Fruit fly (Drosophila melanogaster) whole organism, embryonic: Measurements from ENCODE around the gene MED18.
A peak's percentile ranks its signal among the peaks of the same experiment; 100 is the strongest.

ENCODE experiments used
- ATbp ChIP-seq: fragments of 200-800 bp; sonication (Bioruptor generic); optimal IDR thresholded peaks from 2 replicates; lab custom pipeline; 2017; ENCODE audit warnings: missing biosample characterization, mild to moderate bottlenecking, missing genetic modification characterization, missing genetic modification reagents
- Adf1 ChIP-seq: fragments of 200-800 bp; sonication (Bioruptor generic); IDR thresholded peaks from 2 replicates; pipeline ENCODE4 v1.3.6; 2022; ENCODE audit warnings: missing biosample characterization, missing genetic modification characterization
- Asciz ChIP-seq: fragments of 200-800 bp; sonication (Bioruptor generic); optimal IDR thresholded peaks from 2 replicates; lab custom pipeline; 2017; ENCODE audit warnings: missing biosample characterization, mild to moderate bottlenecking, missing genetic modification characterization, missing genetic modification reagents
- CG10209 ChIP-seq: fragments of 200-800 bp; sonication (Bioruptor generic); optimal IDR thresholded peaks from 3 replicates; lab custom pipeline; 2017; ENCODE audit warnings: missing biosample characterization, mild to moderate bottlenecking, missing genetic modification characterization, missing genetic modification reagents
- CG10321 ChIP-seq: fragments of 200-800 bp; sonication (Bioruptor generic); IDR thresholded peaks from 2 replicates; pipeline ENCODE4 v1.3.6; 2022; ENCODE audit warnings: missing biosample characterization, missing genetic modification characterization
- CG12104 ChIP-seq: fragments of 200-800 bp; sonication (Bioruptor generic); optimal IDR thresholded peaks from 3 replicates; lab custom pipeline; 2016; ENCODE audit warnings: missing biosample characterization, missing genetic modification characterization
- CG1233 ChIP-seq: fragments of 200-800 bp; sonication (Bioruptor generic); optimal IDR thresholded peaks from 4 replicates; lab custom pipeline; 2018; ENCODE audit warnings: missing biosample characterization, mild to moderate bottlenecking, missing genetic modification characterization
- CG14710 ChIP-seq: fragments of 200-800 bp; sonication (Bioruptor generic); optimal IDR thresholded peaks from 3 replicates; lab custom pipeline; 2019; ENCODE audit warnings: missing biosample characterization, mild to moderate bottlenecking, missing genetic modification characterization, moderate library complexity
- CG14965 ChIP-seq: fragments of 200-800 bp; sonication (Bioruptor generic); optimal IDR thresholded peaks from 2 replicates; lab custom pipeline; 2016; ENCODE audit warnings: missing biosample characterization, missing genetic modification characterization, borderline replicate concordance
- CG15073 ChIP-seq: fragments of 200-800 bp; sonication (Bioruptor generic); optimal IDR thresholded peaks from 2 replicates; lab custom pipeline; 2016; ENCODE audit warnings: missing biosample characterization, missing genetic modification characterization
- CG17328 ChIP-seq: fragments of 200-800 bp; sonication (Bioruptor generic); IDR thresholded peaks from 2 replicates; pipeline ENCODE4 v1.3.6; 2022; ENCODE audit warnings: missing biosample characterization, missing genetic modification characterization
- CG17612 ChIP-seq: fragments of 200-800 bp; sonication (Bioruptor generic); IDR thresholded peaks from 2 replicates; pipeline ENCODE4 v1.3.6; 2022; ENCODE audit warnings: missing biosample characterization, missing genetic modification characterization
- CG17802 ChIP-seq: fragments of 200-800 bp; sonication (Bioruptor generic); optimal IDR thresholded peaks from 2 replicates; lab custom pipeline; 2018; ENCODE audit warnings: missing biosample characterization, mild to moderate bottlenecking, missing genetic modification characterization, moderate library complexity
- CG18619 ChIP-seq: fragments of 200-800 bp; sonication (Bioruptor generic); optimal IDR thresholded peaks from 3 replicates; lab custom pipeline; 2017; ENCODE audit warnings: missing biosample characterization, mild to moderate bottlenecking, missing genetic modification characterization
- CG33557 ChIP-seq: fragments of 200-800 bp; sonication (Bioruptor generic); optimal IDR thresholded peaks from 2 replicates; lab custom pipeline; 2019; ENCODE audit warnings: missing biosample characterization, mild to moderate bottlenecking, missing genetic modification characterization, moderate library complexity
- CG4282 ChIP-seq: fragments of 200-800 bp; sonication (Bioruptor generic); optimal IDR thresholded peaks from 2 replicates; lab custom pipeline; 2016; ENCODE audit warnings: missing biosample characterization, missing genetic modification characterization
- CG6813 ChIP-seq: fragments of 200-800 bp; sonication (Bioruptor generic); optimal IDR thresholded peaks from 2 replicates; lab custom pipeline; 2017; ENCODE audit warnings: missing biosample characterization, missing genetic modification characterization, mild to moderate bottlenecking, moderate library complexity, missing genetic modification reagents
- CG6854 ChIP-seq: fragments of 200-800 bp; sonication (Bioruptor generic); optimal IDR thresholded peaks from 3 replicates; lab custom pipeline; 2017; ENCODE audit warnings: missing biosample characterization, mild to moderate bottlenecking, missing genetic modification characterization
- CG8359 ChIP-seq: fragments of 200-800 bp; sonication (Bioruptor generic); optimal IDR thresholded peaks from 2 replicates; lab custom pipeline; 2017; ENCODE audit warnings: missing biosample characterization, mild to moderate bottlenecking, missing genetic modification characterization, borderline replicate concordance
- D19A ChIP-seq: fragments of 200-800 bp; optimal IDR thresholded peaks from 3 replicates; lab custom pipeline; 2019; ENCODE audit warnings: missing biosample characterization, mild to moderate bottlenecking, missing genetic modification characterization, moderate library complexity
- D19B ChIP-seq: fragments of 200-800 bp; sonication (Bioruptor generic); optimal IDR thresholded peaks from 2 replicates; lab custom pipeline; 2017; ENCODE audit warnings: missing biosample characterization, mild to moderate bottlenecking, missing genetic modification characterization
- Dfd ChIP-seq, 2 experiments: fragments of >200 bp; optimal IDR thresholded peaks; 2 replicates each; lab custom pipeline; 2017; ENCODE audit warnings: missing biosample characterization in 2 of 2, missing genetic modification characterization in 2 of 2
- E2f2 ChIP-seq: fragments of 200-800 bp; sonication (Bioruptor generic); IDR thresholded peaks from 2 replicates; pipeline ENCODE4 v1.3.6; 2022; ENCODE audit warnings: missing biosample characterization, missing genetic modification characterization
- Hey ChIP-seq: fragments of 200-800 bp; sonication (Bioruptor generic); optimal IDR thresholded peaks from 3 replicates; lab custom pipeline; 2018; ENCODE audit warnings: missing biosample characterization, mild to moderate bottlenecking, missing genetic modification characterization
- Hmx ChIP-seq: fragments of 200-800 bp; sonication (Bioruptor generic); optimal IDR thresholded peaks from 2 replicates; lab custom pipeline; 2016; ENCODE audit warnings: missing biosample characterization, missing genetic modification characterization
- NC2α ChIP-seq: fragments of 200-800 bp; sonication (Bioruptor generic); optimal IDR thresholded peaks from 2 replicates; lab custom pipeline; 2016; ENCODE audit warnings: missing biosample characterization, missing genetic modification characterization
- Opbp ChIP-seq: fragments of 200-800 bp; sonication (Bioruptor generic); IDR thresholded peaks from 3 replicates; pipeline ENCODE4 v1.3.6; 2022; ENCODE audit warnings: missing biosample characterization, missing genetic modification characterization; ENCODE audit not compliant: partially characterized antibody
- Ravus ChIP-seq: fragments of 200-800 bp; sonication (Bioruptor generic); IDR thresholded peaks from 2 replicates; pipeline ENCODE4 v1.3.6; 2022; ENCODE audit warnings: missing biosample characterization, missing genetic modification characterization
- Side ChIP-seq: fragments of 200-800 bp; sonication (Bioruptor generic); optimal IDR thresholded peaks from 2 replicates; lab custom pipeline; 2016; ENCODE audit warnings: missing biosample characterization, missing genetic modification characterization
- Sin3A ChIP-seq: fragments of >200 bp; optimal IDR thresholded peaks from 2 replicates; lab custom pipeline; 2018
- Tbp ChIP-seq: fragments of >200 bp; optimal IDR thresholded peaks from 2 replicates; lab custom pipeline; 2018; ENCODE audit warnings: missing biosample characterization, missing genetic modification characterization
- Usf ChIP-seq: fragments of 200-800 bp; sonication (Bioruptor generic); optimal IDR thresholded peaks from 2 replicates; lab custom pipeline; 2017; ENCODE audit warnings: missing genotype, missing biosample characterization, missing genetic modification characterization
- bbx ChIP-seq: fragments of 200-800 bp; sonication (Bioruptor generic); IDR thresholded peaks from 2 replicates; pipeline ENCODE4 v1.3.6; 2022; ENCODE audit warnings: missing biosample characterization, missing genetic modification characterization; ENCODE audit not compliant: partially characterized antibody
- bowl ChIP-seq: fragments of 200-800 bp; sonication (Bioruptor generic); IDR thresholded peaks from 2 replicates; pipeline ENCODE4 v1.3.6; 2022; ENCODE audit warnings: missing biosample characterization, missing genetic modification characterization
- crc ChIP-seq: fragments of 200-800 bp; sonication (Bioruptor generic); optimal IDR thresholded peaks from 2 replicates; lab custom pipeline; 2016; ENCODE audit warnings: missing biosample characterization, missing genetic modification characterization
- dan ChIP-seq: fragments of 200-800 bp; sonication (Bioruptor generic); IDR thresholded peaks from 2 replicates; pipeline ENCODE4 v1.3.6; 2022; ENCODE audit warnings: missing biosample characterization, missing genetic modification characterization
- eyg ChIP-seq: fragments of 200-800 bp; sonication (Bioruptor generic); optimal IDR thresholded peaks from 3 replicates; lab custom pipeline; 2016; ENCODE audit warnings: missing biosample characterization, missing genetic modification characterization
- fu2 ChIP-seq: fragments of 200-800 bp; sonication (Bioruptor generic); optimal IDR thresholded peaks from 2 replicates; lab custom pipeline; 2016; ENCODE audit warnings: missing biosample characterization, missing genetic modification characterization
- gem ChIP-seq: fragments of 200-800 bp; sonication (Bioruptor generic); optimal IDR thresholded peaks from 2 replicates; lab custom pipeline; 2019; ENCODE audit warnings: missing biosample characterization, mild to moderate bottlenecking, missing genetic modification characterization, moderate library complexity
- gsb ChIP-seq: fragments of 200-800 bp; sonication (Bioruptor generic); IDR thresholded peaks from 2 replicates; pipeline ENCODE4 v1.3.6; 2022; ENCODE audit warnings: missing biosample characterization, missing genetic modification characterization
- hbn ChIP-seq: fragments of 200-800 bp; sonication (Bioruptor generic); IDR thresholded peaks from 2 replicates; pipeline ENCODE4 v1.3.6; 2022; ENCODE audit warnings: missing biosample characterization, missing genetic modification characterization; ENCODE audit not compliant: partially characterized antibody
- lab ChIP-seq: fragments of 200-800 bp; sonication (Bioruptor generic); optimal IDR thresholded peaks from 3 replicates; lab custom pipeline; 2017; ENCODE audit warnings: missing biosample characterization, missing genetic modification characterization, mild to moderate bottlenecking, moderate library complexity, missing genetic modification reagents
- onecut ChIP-seq: fragments of 200-800 bp; sonication (Bioruptor generic); IDR thresholded peaks from 2 replicates; pipeline ENCODE4 v1.3.6; 2022; ENCODE audit warnings: missing biosample characterization, missing genetic modification characterization
- org-1 ChIP-seq: fragments of 200-800 bp; sonication (Bioruptor generic); optimal IDR thresholded peaks from 2 replicates; lab custom pipeline; 2017; ENCODE audit warnings: missing biosample characterization, missing genetic modification characterization
- pan ChIP-seq, 4 experiments: fragments of >200 bp in 3 of 4; fragments of 200-800 bp in 1 of 4; sonication (Bioruptor generic) in 1 of 4; optimal IDR thresholded peaks in 3 of 4; IDR thresholded peaks in 1 of 4; 2 replicates each; pipeline versions ENCODE4 v1.3.6 to Lab custom; 2017 to 2022; ENCODE audit warnings: missing biosample characterization in 2 of 4, missing genetic modification characterization in 2 of 4, mixed read lengths in 1 of 4
- psq ChIP-seq: fragments of 200-800 bp; sonication (Bioruptor generic); optimal IDR thresholded peaks from 2 replicates; lab custom pipeline; 2017; ENCODE audit warnings: missing biosample characterization, missing genetic modification characterization
- trem ChIP-seq: fragments of 200-800 bp; optimal IDR thresholded peaks from 3 replicates; lab custom pipeline; 2019; ENCODE audit warnings: missing biosample characterization, mild to moderate bottlenecking, missing genetic modification characterization, moderate library complexity
- vnd ChIP-seq: fragments of 200-800 bp; sonication (Bioruptor generic); IDR thresholded peaks from 3 replicates; pipeline ENCODE4 v1.3.6; 2022; ENCODE audit warnings: missing biosample characterization, missing genetic modification characterization; ENCODE audit not compliant: partially characterized antibody
- zen2 ChIP-seq: fragments of 200-800 bp; sonication (Bioruptor generic); IDR thresholded peaks from 3 replicates; pipeline ENCODE4 v1.3.6; 2022; ENCODE audit warnings: missing biosample characterization, missing genetic modification characterization; ENCODE audit not compliant: partially characterized antibody

Gene MED18

dm6 chrX:1849914-1850313 is 15.8 kb upstream of the MED18 start (continued):
- peak; percentile 94 for TF ChIP-seq gem (tag; lab: Kevin White, UChicago)
- no peak for TF ChIP-seq Opbp (GFP tag; lab: Robert Waterston, UW)
- TF ChIP-seq CG8359 (GFP tag; lab: Kevin White, UChicago), result peak; percentile 46
- peak; percentile 68 for TF ChIP-seq Side (GFP tag; lab: Kevin White, UChicago)
- peak; percentile 53; the same call in 1 of the 2 replicates for TF ChIP-seq CG10321
- TF ChIP-seq Asciz (GFP tag; lab: Kevin White, UChicago), result peak; percentile 70
- TF ChIP-seq bowl (GFP tag; lab: Robert Waterston, UW), result peak; percentile 25; the same call in 1 of the 2 replicates
- no peak for TF ChIP-seq zen2 (GFP tag; lab: Robert Waterston, UW)
- TF ChIP-seq CG15073 (GFP tag; lab: Kevin White, UChicago), result no peak
- peak; percentile 86 for TF ChIP-seq CG1233 (GFP tag; lab: Kevin White, UChicago)
- peak; percentile 66 for TF ChIP-seq crc (GFP tag; lab: Kevin White, UChicago)
- peak; percentile 85 for TF ChIP-seq D19B (GFP tag; lab: Kevin White, UChicago)
- peak; percentile 39; the same call in 1 of the 2 replicates for TF ChIP-seq Ravus (GFP tag; lab: Robert Waterston, UW)
- peak; percentile 49; the same call in 1 of the 2 replicates for TF ChIP-seq E2f2 (GFP tag; lab: Robert Waterston, UW)
- TF ChIP-seq lab, result peak; percentile 97
- peak; percentile 57 for TF ChIP-seq fu2 (GFP tag; lab: Kevin White, UChicago)
- peak; percentile 69 for TF ChIP-seq Adf1 (GFP tag; lab: Robert Waterston, UW)
- TF ChIP-seq psq (GFP tag; lab: Kevin White, UChicago), result peak; percentile 20
- TF ChIP-seq Hey (tag; lab: Kevin White, UChicago), result peak; percentile 60
- peak; percentile 44; the same call in 1 of the 2 replicates for TF ChIP-seq gsb (GFP tag; lab: Robert Waterston, UW)
- TF ChIP-seq CG4282 (GFP tag; lab: Kevin White, UChicago), result peak; percentile 11
- peak; percentile 83 for TF ChIP-seq CG12104 (GFP tag; lab: Kevin White, UChicago)
- no peak for TF ChIP-seq NC2α (GFP tag; lab: Kevin White, UChicago)
- TF ChIP-seq Sin3A, result no peak
- peak; percentile 81 for TF ChIP-seq D19A (tag; lab: Kevin White, UChicago)
- TF ChIP-seq Dfd (GFP tag; optimal IDR thresholded peaks at IDR 0.05; lab: Kevin White, UChicago), result peak in 1 of 2 experiments; percentile 62
- TF ChIP-seq pan (optimal IDR thresholded peaks at IDR 0.05; lab: Kevin White, UChicago), result no peak
- peak in 1 of 2 experiments; percentile 79 for TF ChIP-seq pan (GFP tag; optimal IDR thresholded peaks at IDR 0.05 in 1 of 2, IDR thresholded peaks at IDR 0.05 in 1 of 2)
- peak; percentile 72 for TF ChIP-seq ATbp
- peak; percentile 89 for TF ChIP-seq CG6813 (GFP tag; lab: Kevin White, UChicago)
- peak; percentile 64 for TF ChIP-seq Hmx (GFP tag; lab: Kevin White, UChicago)
- peak; percentile 49; the same call in 1 of the 2 replicates for TF ChIP-seq onecut (GFP tag; lab: Robert Waterston, UW)
- no peak for TF ChIP-seq Tbp (GFP tag; lab: Kevin White, UChicago)
- peak; percentile 49 for TF ChIP-seq CG33557 (GFP tag; lab: Kevin White, UChicago)
- TF ChIP-seq vnd (GFP tag; lab: Robert Waterston, UW), result no peak
- peak; percentile 85 for TF ChIP-seq org-1
- peak; percentile 44 for TF ChIP-seq eyg (GFP tag; lab: Kevin White, UChicago)
- peak; percentile 84 for TF ChIP-seq CG18619
- peak; percentile 66 for TF ChIP-seq CG14710
- no peak for TF ChIP-seq dan (GFP tag; lab: Robert Waterston, UW)
- no peak for TF ChIP-seq hbn (GFP tag; lab: Robert Waterston, UW)
- TF ChIP-seq CG14965, result no peak
- peak; percentile 37 for TF ChIP-seq CG17802 (tag; lab: Kevin White, UChicago)
- peak; percentile 64 for TF ChIP-seq Usf (GFP tag; lab: Kevin White, UChicago)
- peak; percentile 59 for TF ChIP-seq CG17328 (GFP tag; lab: Robert Waterston, UW)
- no peak for TF ChIP-seq CG17612 (GFP tag; lab: Robert Waterston, UW)
- TF ChIP-seq CG6854, result peak; percentile 87
- no peak for TF ChIP-seq bbx (GFP tag; lab: Robert Waterston, UW)
- TF ChIP-seq CG10209 (GFP tag; lab: Kevin White, UChicago), result peak; percentile 85
- peak; percentile 63 for TF ChIP-seq trem (tag; lab: Kevin White, UChicago)
